Worm (Caenorhabditis elegans) whole organism, mixed stage, embryonic: ENCODE results near the gene F09F9.5.

ENCODE experiments used
- ces-1 ChIP-seq: fragments of 150-350 bp; optimal IDR thresholded peaks from 2 replicates; lab custom pipeline; 2014; ENCODE audit warnings: missing biosample characterization, missing genetic modification reagents, missing genetic modification characterization
- nhr-12 ChIP-seq: fragments of 150-350 bp; optimal IDR thresholded peaks from 2 replicates; lab custom pipeline; 2014; ENCODE audit warnings: missing biosample characterization, missing genetic modification characterization
- nhr-28 ChIP-seq: fragments of 150-350 bp; optimal IDR thresholded peaks from 2 replicates; lab custom pipeline; 2014; ENCODE audit warnings: missing biosample characterization, missing genetic modification characterization
- nhr-76 ChIP-seq: sonication (generic microtip); optimal IDR thresholded peaks from 2 replicates; lab custom pipeline; 2017; ENCODE audit warnings: missing biosample characterization, missing genetic modification characterization
- pha-4 ChIP-seq: fragments of 150-350 bp; optimal IDR thresholded peaks from 2 replicates; lab custom pipeline; 2018; ENCODE audit warnings: missing biosample characterization, missing genetic modification reagents, missing genetic modification characterization

DNA sequence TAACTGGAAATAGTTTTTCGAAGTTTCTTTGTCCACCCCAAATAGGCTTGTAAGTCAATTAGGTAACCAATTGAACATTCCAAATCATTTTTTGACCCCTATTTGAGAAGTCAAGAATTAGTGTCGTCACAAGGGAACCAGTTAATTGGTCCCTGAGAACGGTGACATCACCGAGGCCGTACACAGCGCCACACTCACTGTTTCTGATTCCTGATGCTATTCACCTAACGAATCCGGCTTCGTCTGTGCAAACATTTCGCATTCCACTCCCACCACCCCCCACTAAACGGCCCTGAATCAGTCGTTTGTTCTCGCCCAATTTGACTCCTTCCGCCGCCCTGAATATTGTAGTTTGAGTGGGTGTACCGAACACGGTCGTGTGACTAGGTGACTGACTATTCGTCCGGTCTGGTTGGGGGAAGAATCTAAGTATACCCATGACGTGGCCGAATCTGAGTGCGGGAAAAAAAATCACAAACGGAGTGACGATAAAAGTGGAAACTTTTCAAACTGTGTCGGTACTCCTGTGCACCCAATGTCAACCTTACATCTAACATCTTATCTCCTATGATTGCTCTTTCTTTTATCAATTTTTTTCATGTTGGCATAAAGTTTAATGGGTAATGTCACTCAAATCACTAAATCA, 26.5 kb downstream of the F09F9.5 start:
- no peak for TF ChIP-seq ces-1 (GFP tag; lab: Kevin White, UChicago)
- TF ChIP-seq nhr-76 (tag; lab: Kevin White, UChicago), result no peak
- no peak for TF ChIP-seq pha-4 (tag; lab: Kevin White, UChicago)
- no peak for TF ChIP-seq nhr-12 (tag; lab: Kevin White, UChicago)
- no peak for TF ChIP-seq nhr-28 (tag; lab: Kevin White, UChicago)
